Worm (Caenorhabditis elegans) whole organism, early embryonic: ENCODE data around the gene C50A2.3.

Source experiments
- F13C5.2 ChIP-seq: sonication (generic microtip); optimal IDR thresholded peaks from 2 replicates; lab custom pipeline; 2017; ENCODE audit warnings: mild to moderate bottlenecking, missing genetic modification characterization, inconsistent platforms, missing compliant biosample characterization
- aly-1 ChIP-seq: sonication (generic microtip); optimal IDR thresholded peaks from 2 replicates; lab custom pipeline; 2016; ENCODE audit warnings: missing genetic modification characterization, missing compliant biosample characterization
- ama-1 ChIP-seq: fragments of 150-350 bp; optimal IDR thresholded peaks from 2 replicates; lab custom pipeline; 2014
- ceh-13 ChIP-seq: fragments of 200-800 bp; sonication (Bioruptor generic); optimal IDR thresholded peaks from 2 replicates; lab custom pipeline; 2018; ENCODE audit warnings: mild to moderate bottlenecking, missing genetic modification characterization, missing compliant biosample characterization
- ceh-36 ChIP-seq: sonication (generic microtip); optimal IDR thresholded peaks from 2 replicates; lab custom pipeline; 2016; ENCODE audit warnings: missing genetic modification characterization, inconsistent platforms, missing compliant biosample characterization
- flt-1 ChIP-seq: fragments of 200-800 bp; sonication (Bioruptor generic); IDR thresholded peaks from 2 replicates; pipeline ENCODE4 v1.3.6; 2022; ENCODE audit warnings: missing genetic modification characterization, missing compliant biosample characterization
- pes-1 ChIP-seq: fragments of 200-800 bp; sonication (Bioruptor generic); IDR thresholded peaks from 2 replicates; pipeline ENCODE4 v1.3.6; 2022; ENCODE audit warnings: missing genetic modification reagents, missing genetic modification characterization, missing compliant biosample characterization
- sea-1 ChIP-seq: fragments of 200-800 bp; sonication (Bioruptor generic); conservative IDR thresholded peaks from 2 replicates; pipeline ENCODE4 v1.3.6; 2022; ENCODE audit warnings: missing genetic modification characterization, missing compliant biosample characterization
- tbx-37 ChIP-seq: fragments of 200-800 bp; sonication (Bioruptor generic); conservative IDR thresholded peaks from 2 replicates; pipeline ENCODE4 v1.3.6; 2022; ENCODE audit warnings: missing genetic modification reagents, missing genetic modification characterization, missing compliant biosample characterization
- tra-4 ChIP-seq: sonication (generic microtip); optimal IDR thresholded peaks from 2 replicates; lab custom pipeline; 2017; ENCODE audit warnings: missing genetic modification characterization, missing compliant biosample characterization

DNA sequence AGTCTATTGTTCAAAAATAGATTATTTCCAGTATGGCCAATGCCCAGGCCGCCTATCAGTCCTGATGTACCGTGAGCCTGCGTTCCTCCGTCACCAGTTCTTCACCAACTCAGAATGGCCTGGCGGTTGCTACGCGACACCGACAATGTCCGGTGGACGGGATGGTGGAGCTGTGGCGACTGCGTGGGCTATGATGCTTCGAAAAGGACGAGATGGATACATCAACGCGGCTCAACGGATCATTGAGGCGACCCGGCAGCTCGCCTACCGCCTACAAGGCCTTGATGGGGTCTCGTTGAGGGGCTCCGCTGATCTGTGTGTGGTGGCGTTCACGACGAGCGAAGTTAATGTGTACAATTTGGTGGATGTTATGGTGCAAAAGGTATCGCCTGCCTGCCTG lies 41.7 kb upstream of the C50A2.3 start:
- TF ChIP-seq flt-1 (no peak), F13C5.2 (no peak), aly-1 (tag; lab: Kevin White, UChicago) (no peak), tra-4 (no peak), ama-1 (no peak), sea-1 (GFP tag; lab: Robert Waterston, UW) (no peak), tbx-37 (GFP tag; lab: Robert Waterston, UW) (no peak), pes-1 (no peak), ceh-36 (tag; lab: Kevin White, UChicago) (no peak), ceh-13 (GFP tag; lab: Kevin White, UChicago) (no peak)
